Fruit fly (Drosophila melanogaster) whole organism, prepupa: ENCODE data around the gene CG5116.

Experiments used
- Blimp-1 ChIP-seq: fragments of 200-800 bp; sonication (Bioruptor generic); optimal IDR thresholded peaks from 3 replicates; lab custom pipeline; 2017; ENCODE audit warnings: missing biosample characterization, missing genetic modification characterization, mild to moderate bottlenecking, moderate library complexity, missing genetic modification reagents
- CG10631 ChIP-seq: fragments of 200-800 bp; sonication (Bioruptor generic); optimal IDR thresholded peaks from 2 replicates; lab custom pipeline; 2016; ENCODE audit warnings: missing biosample characterization, missing genetic modification characterization
- CG10669 ChIP-seq: fragments of 200-800 bp; sonication (Bioruptor generic); optimal IDR thresholded peaks from 3 replicates; lab custom pipeline; 2018; ENCODE audit warnings: missing biosample characterization, mild to moderate bottlenecking, missing genetic modification characterization, moderate library complexity
- CG11294 ChIP-seq: fragments of 200-800 bp; sonication (Bioruptor generic); IDR thresholded peaks from 2 replicates; pipeline ENCODE4 v1.3.6; 2022; ENCODE audit warnings: missing biosample characterization, missing genetic modification characterization
- CG11762 ChIP-seq: fragments of 200-800 bp; sonication (Bioruptor generic); optimal IDR thresholded peaks from 3 replicates; lab custom pipeline; 2016; ENCODE audit warnings: missing biosample characterization, missing genetic modification characterization; ENCODE audit not compliant: insufficient read depth
- CG11902 ChIP-seq: fragments of 200-800 bp; sonication (Bioruptor generic); optimal IDR thresholded peaks from 3 replicates; lab custom pipeline; 2016; ENCODE audit warnings: missing biosample characterization, missing genetic modification characterization
- CG15336 ChIP-seq: fragments of 200-800 bp; sonication (Bioruptor generic); IDR thresholded peaks from 2 replicates; pipeline ENCODE4 v1.3.6; 2022; ENCODE audit warnings: missing biosample characterization, missing genetic modification characterization
- CG1621 ChIP-seq: fragments of 200-800 bp; sonication (Bioruptor generic); optimal IDR thresholded peaks from 3 replicates; lab custom pipeline; 2018; ENCODE audit warnings: missing biosample characterization, mild to moderate bottlenecking, missing genetic modification characterization
- CG16779 ChIP-seq: fragments of 200-800 bp; sonication (Bioruptor generic); optimal IDR thresholded peaks from 3 replicates; lab custom pipeline; 2017; ENCODE audit warnings: missing biosample characterization, mild to moderate bottlenecking, missing genetic modification characterization
- CG31627 ChIP-seq: fragments of 200-800 bp; sonication (Bioruptor generic); optimal IDR thresholded peaks from 3 replicates; lab custom pipeline; 2016; ENCODE audit warnings: missing biosample characterization, missing genetic modification characterization
- CG32006 ChIP-seq: fragments of 200-800 bp; sonication (Bioruptor generic); optimal IDR thresholded peaks from 3 replicates; lab custom pipeline; 2017; ENCODE audit warnings: missing biosample characterization, mild to moderate bottlenecking, missing genetic modification characterization
- CG34406 ChIP-seq: fragments of 200-800 bp; sonication (Bioruptor generic); optimal IDR thresholded peaks from 3 replicates; lab custom pipeline; 2016; ENCODE audit warnings: missing biosample characterization, missing genetic modification characterization
- CG4318 ChIP-seq: fragments of 200-800 bp; sonication (Bioruptor generic); optimal IDR thresholded peaks from 3 replicates; lab custom pipeline; 2017; ENCODE audit warnings: missing biosample characterization, mild to moderate bottlenecking, missing genetic modification characterization
- CG6163 ChIP-seq: fragments of 200-800 bp; sonication (Bioruptor generic); IDR thresholded peaks from 3 replicates; pipeline ENCODE4 v1.3.6; 2022; ENCODE audit warnings: missing biosample characterization, missing genetic modification characterization
- CG6276 ChIP-seq: fragments of 200-800 bp; sonication (Bioruptor generic); optimal IDR thresholded peaks from 2 replicates; lab custom pipeline; 2017; ENCODE audit warnings: missing biosample characterization, mild to moderate bottlenecking, missing genetic modification characterization
- CG6792 ChIP-seq: fragments of 200-800 bp; sonication (Bioruptor generic); optimal IDR thresholded peaks from 3 replicates; lab custom pipeline; 2016; ENCODE audit warnings: missing biosample characterization, missing genetic modification characterization
- CG6808 ChIP-seq: fragments of 200-800 bp; sonication (Bioruptor generic); optimal IDR thresholded peaks from 3 replicates; lab custom pipeline; 2017; ENCODE audit warnings: missing biosample characterization, missing genetic modification characterization, mild to moderate bottlenecking, moderate library complexity, missing genetic modification reagents
- CG6854 ChIP-seq: fragments of 200-800 bp; sonication (Bioruptor generic); optimal IDR thresholded peaks from 2 replicates; lab custom pipeline; 2017; ENCODE audit warnings: missing biosample characterization, mild to moderate bottlenecking, missing genetic modification characterization
- CG7368 ChIP-seq: fragments of 200-800 bp; sonication (Bioruptor generic); optimal IDR thresholded peaks from 3 replicates; lab custom pipeline; 2016; ENCODE audit warnings: missing biosample characterization, missing genetic modification characterization
- CG8119 ChIP-seq: fragments of 200-800 bp; sonication (Bioruptor generic); IDR thresholded peaks from 3 replicates; pipeline ENCODE4 v1.3.6; 2022; ENCODE audit warnings: missing biosample characterization, missing genetic modification characterization
- CG8319 ChIP-seq: fragments of 200-800 bp; sonication (Bioruptor generic); optimal IDR thresholded peaks from 3 replicates; lab custom pipeline; 2016; ENCODE audit warnings: missing biosample characterization, missing genetic modification characterization
- CG9139 ChIP-seq: fragments of 200-800 bp; sonication (Bioruptor generic); optimal IDR thresholded peaks from 3 replicates; lab custom pipeline; 2017; ENCODE audit warnings: missing biosample characterization, mild to moderate bottlenecking, missing genetic modification characterization
- Eip75B ChIP-seq: fragments of 200-800 bp; sonication (Bioruptor generic); optimal IDR thresholded peaks from 3 replicates; lab custom pipeline; 2016; ENCODE audit warnings: missing biosample characterization, missing genetic modification characterization
- Eip78C ChIP-seq: fragments of 200-800 bp; sonication (Bioruptor generic); peaks from one replicate; lab custom pipeline; 2016; ENCODE audit warnings: missing biosample characterization, missing genetic modification characterization
- Eip93F ChIP-seq: fragments of 200-800 bp; sonication (Bioruptor generic); optimal IDR thresholded peaks from 2 replicates; lab custom pipeline; 2016; ENCODE audit warnings: missing biosample characterization, mild to moderate bottlenecking, missing genetic modification characterization
- Ets21C ChIP-seq: fragments of 200-800 bp; sonication (Bioruptor generic); optimal IDR thresholded peaks from 3 replicates; lab custom pipeline; 2016; ENCODE audit warnings: missing biosample characterization, missing genetic modification characterization
- Ets96B ChIP-seq: fragments of 200-800 bp; optimal IDR thresholded peaks from 2 replicates; lab custom pipeline; 2019; ENCODE audit warnings: missing biosample characterization, mild to moderate bottlenecking, missing genetic modification characterization, moderate library complexity
- Gug ChIP-seq: fragments of 200-800 bp; sonication (Bioruptor generic); IDR thresholded peaks from 2 replicates; pipeline ENCODE4 v1.3.6; 2022; ENCODE audit warnings: missing biosample characterization, missing genetic modification characterization
- Hr38 ChIP-seq: sonication (Bioruptor generic); optimal IDR thresholded peaks from 2 replicates; lab custom pipeline; 2016; ENCODE audit warnings: missing biosample characterization, missing genetic modification characterization
- Hr39 ChIP-seq: fragments of 200-800 bp; sonication (Bioruptor generic); optimal IDR thresholded peaks from 2 replicates; lab custom pipeline; 2016; ENCODE audit warnings: missing biosample characterization, missing genetic modification characterization
- Hr4 ChIP-seq: fragments of 200-800 bp; sonication (Bioruptor generic); optimal IDR thresholded peaks from 3 replicates; lab custom pipeline; 2016; ENCODE audit warnings: missing biosample characterization, missing genetic modification characterization
- Lpt ChIP-seq: fragments of 200-800 bp; sonication (Bioruptor generic); optimal IDR thresholded peaks from 3 replicates; lab custom pipeline; 2016; ENCODE audit warnings: missing biosample characterization, missing genetic modification characterization
- OdsH ChIP-seq: fragments of 200-800 bp; sonication (Bioruptor generic); optimal IDR thresholded peaks from 3 replicates; lab custom pipeline; 2016; ENCODE audit warnings: missing biosample characterization, missing genetic modification characterization
- Sox102F ChIP-seq: fragments of 200-800 bp; sonication (Bioruptor generic); optimal IDR thresholded peaks from 2 replicates; lab custom pipeline; 2016; ENCODE audit warnings: missing biosample characterization, mild to moderate bottlenecking, missing genetic modification characterization
- Sox14 ChIP-seq: fragments of 200-800 bp; sonication (Bioruptor generic); optimal IDR thresholded peaks from 3 replicates; lab custom pipeline; 2016; ENCODE audit warnings: missing biosample characterization, missing genetic modification characterization
- acj6 ChIP-seq: fragments of 200-800 bp; sonication (Bioruptor generic); optimal IDR thresholded peaks from 3 replicates; lab custom pipeline; 2016; ENCODE audit warnings: missing biosample characterization, missing genetic modification characterization
- dac ChIP-seq: fragments of 200-800 bp; sonication (Bioruptor generic); optimal IDR thresholded peaks from 2 replicates; lab custom pipeline; 2017; ENCODE audit warnings: missing biosample characterization, mild to moderate bottlenecking, missing genetic modification characterization
- dsx ChIP-seq: fragments of 200-800 bp; optimal IDR thresholded peaks from 3 replicates; lab custom pipeline; 2019; ENCODE audit warnings: missing biosample characterization, mild to moderate bottlenecking, missing genetic modification characterization, moderate library complexity; ENCODE audit not compliant: poor library complexity, severe bottlenecking
- eg ChIP-seq: fragments of 200-800 bp; sonication (Bioruptor generic); IDR thresholded peaks from 3 replicates; pipeline ENCODE4 v1.3.6; 2022; ENCODE audit warnings: missing biosample characterization, missing genetic modification characterization
- lz ChIP-seq: fragments of 200-800 bp; sonication (Bioruptor generic); optimal IDR thresholded peaks from 3 replicates; lab custom pipeline; 2016; ENCODE audit warnings: missing biosample characterization, missing genetic modification characterization
- net ChIP-seq: fragments of 200-800 bp; sonication (Bioruptor generic); optimal IDR thresholded peaks from 3 replicates; lab custom pipeline; 2016; ENCODE audit warnings: missing biosample characterization, missing genetic modification characterization
- spab ChIP-seq: fragments of 200-800 bp; sonication (Bioruptor generic); optimal IDR thresholded peaks from 2 replicates; lab custom pipeline; 2017; ENCODE audit warnings: missing biosample characterization, mild to moderate bottlenecking, missing genetic modification characterization, missing genetic modification reagents
- svp ChIP-seq: fragments of 200-800 bp; sonication (Bioruptor generic); peaks from one replicate; lab custom pipeline; 2016; ENCODE audit warnings: missing biosample characterization, missing genetic modification characterization
- topi ChIP-seq: fragments of 200-800 bp; sonication (Bioruptor generic); optimal IDR thresholded peaks from 3 replicates; lab custom pipeline; 2016; ENCODE audit warnings: missing biosample characterization, missing genetic modification characterization
- vri ChIP-seq: fragments of 200-800 bp; sonication (Bioruptor generic); optimal IDR thresholded peaks from 3 replicates; lab custom pipeline; 2016; ENCODE audit warnings: missing biosample characterization, mild to moderate bottlenecking, missing genetic modification characterization

The CG5116 gene

dm6 chr3R:25531905-25532387 is 49.0 kb downstream of the CG5116 start (continued):
- peak; percentile 82 for TF ChIP-seq OdsH (GFP tag; lab: Kevin White, UChicago)
- peak; percentile 72 for TF ChIP-seq CG4318 (GFP tag; lab: Kevin White, UChicago)
- peak; percentile 75 for TF ChIP-seq Gug (GFP tag; lab: Robert Waterston, UW)
- TF ChIP-seq Hr4 (GFP tag; lab: Kevin White, UChicago): peak; percentile 84
- TF ChIP-seq spab (GFP tag; lab: Kevin White, UChicago): peak; percentile 83
- TF ChIP-seq CG32006 (GFP tag; lab: Kevin White, UChicago): peak; percentile 86
- peak; percentile 82 for TF ChIP-seq dac (GFP tag; lab: Kevin White, UChicago)
- TF ChIP-seq CG11294 (GFP tag; lab: Robert Waterston, UW): peak; percentile 81
- peak; percentile 74 for TF ChIP-seq acj6
- TF ChIP-seq CG6792: peak; percentile 80
- TF ChIP-seq CG10631 (GFP tag; lab: Kevin White, UChicago): peak; percentile 82
- peak; percentile 96 for TF ChIP-seq CG9139 (GFP tag; lab: Kevin White, UChicago)
- TF ChIP-seq CG31627 (GFP tag; lab: Kevin White, UChicago): peak; percentile 47
- peak; percentile 51 for TF ChIP-seq Hr39 (GFP tag; lab: Kevin White, UChicago)
- TF ChIP-seq CG7368 (GFP tag; lab: Kevin White, UChicago): peak; percentile 78
- no peak for TF ChIP-seq Hr38 (GFP tag; lab: Kevin White, UChicago)
- TF ChIP-seq Blimp-1 (GFP tag; lab: Kevin White, UChicago): no peak
- peak; percentile 72 for TF ChIP-seq Sox14 (GFP tag; lab: Kevin White, UChicago)
- TF ChIP-seq Lpt (GFP tag; lab: Kevin White, UChicago): peak; percentile 92
- TF ChIP-seq eg: peak; percentile 92
- peak; percentile 55 for TF ChIP-seq topi
- TF ChIP-seq CG6808 (GFP tag; lab: Kevin White, UChicago): peak; percentile 90
- peak; percentile 94 for TF ChIP-seq CG6163 (GFP tag; lab: Robert Waterston, UW)
- peak; percentile 94 for TF ChIP-seq Eip78C (GFP tag; lab: Kevin White, UChicago)
- TF ChIP-seq Ets96B (tag; lab: Kevin White, UChicago): peak; percentile 49
- TF ChIP-seq net (GFP tag; lab: Kevin White, UChicago): peak; percentile 87
- TF ChIP-seq CG6854: no peak
- TF ChIP-seq Eip93F (GFP tag; lab: Kevin White, UChicago): no peak
- TF ChIP-seq CG16779 (tag; lab: Kevin White, UChicago): peak; percentile 86

DNA sequence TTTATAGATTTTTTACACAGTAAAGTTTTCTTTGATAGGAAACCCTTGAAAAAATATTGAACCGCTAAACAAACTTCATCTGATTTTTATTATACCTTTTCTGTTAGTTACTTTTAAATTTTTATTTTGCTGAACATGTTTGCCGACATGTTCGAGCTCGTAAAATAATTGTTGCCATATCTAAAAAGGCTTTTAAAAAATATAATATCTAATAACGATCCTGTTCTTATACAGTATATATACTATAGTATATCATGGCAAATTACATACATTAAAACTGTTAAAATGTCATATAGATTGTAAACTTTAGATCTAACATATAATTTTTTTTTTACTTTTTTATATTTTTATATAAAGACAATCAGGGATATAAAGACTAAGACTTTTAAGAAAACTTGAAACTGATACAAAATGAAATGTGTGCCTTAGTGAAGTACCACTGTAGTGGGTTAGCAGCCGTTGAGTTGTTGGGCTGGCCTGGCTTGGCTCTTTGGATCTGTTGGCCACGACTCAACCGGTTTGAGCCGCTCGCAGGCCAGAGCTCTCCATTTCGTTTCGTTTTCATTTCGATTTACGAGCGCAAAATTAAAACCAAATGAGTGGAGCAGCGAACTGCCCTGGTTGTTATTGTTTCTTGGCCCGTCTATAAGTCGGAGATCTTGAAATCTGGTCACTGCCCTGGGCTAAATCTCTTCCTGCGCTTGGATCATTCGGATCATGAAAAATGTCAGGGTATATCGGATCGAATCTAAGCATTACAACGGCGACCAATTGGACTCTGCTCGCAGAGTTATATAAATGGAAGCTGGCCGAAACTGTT is 49.7 kb downstream of the CG5116 start:
- no peak for TF ChIP-seq spab (GFP tag; lab: Kevin White, UChicago)
- TF ChIP-seq CG10631 (GFP tag; lab: Kevin White, UChicago): peak; percentile 48
- TF ChIP-seq svp: peak; percentile 80
- TF ChIP-seq lz (GFP tag; lab: Kevin White, UChicago): no peak
- TF ChIP-seq Eip75B: no peak
- peak; percentile 32; the same call in 1 of the 2 replicates for TF ChIP-seq CG15336 (GFP tag; lab: Robert Waterston, UW)
- no peak for TF ChIP-seq Gug (GFP tag; lab: Robert Waterston, UW)
- TF ChIP-seq CG32006 (GFP tag; lab: Kevin White, UChicago): peak; percentile 69
- peak; percentile 62 for TF ChIP-seq CG4318 (GFP tag; lab: Kevin White, UChicago)
- no peak for TF ChIP-seq Lpt (GFP tag; lab: Kevin White, UChicago)
- peak; percentile 41 for TF ChIP-seq OdsH (GFP tag; lab: Kevin White, UChicago)
- TF ChIP-seq CG8319 (GFP tag; lab: Kevin White, UChicago): no peak
- no peak for TF ChIP-seq Sox102F
- TF ChIP-seq CG1621 (tag; lab: Kevin White, UChicago): no peak
- TF ChIP-seq Ets21C (GFP tag; lab: Kevin White, UChicago): no peak
- no peak for TF ChIP-seq Hr39 (GFP tag; lab: Kevin White, UChicago)
- no peak; the same call in 2 of the 3 replicates for TF ChIP-seq CG8119 (GFP tag; lab: Robert Waterston, UW)
- TF ChIP-seq vri (GFP tag; lab: Kevin White, UChicago): no peak
- no peak for TF ChIP-seq CG9139 (GFP tag; lab: Kevin White, UChicago)
- no peak for TF ChIP-seq CG11762 (GFP tag; lab: Kevin White, UChicago)
- TF ChIP-seq Eip78C (GFP tag; lab: Kevin White, UChicago): peak; percentile 83
- no peak for TF ChIP-seq CG31627 (GFP tag; lab: Kevin White, UChicago)
- TF ChIP-seq Sox14 (GFP tag; lab: Kevin White, UChicago): no peak
- no peak for TF ChIP-seq CG11294 (GFP tag; lab: Robert Waterston, UW)
- no peak for TF ChIP-seq CG6808 (GFP tag; lab: Kevin White, UChicago)
- TF ChIP-seq Ets96B (tag; lab: Kevin White, UChicago): peak; percentile 29
- no peak for TF ChIP-seq CG10669 (GFP tag; lab: Kevin White, UChicago)
- no peak for TF ChIP-seq dsx (GFP tag; lab: Kevin White, UChicago)
- TF ChIP-seq CG11902: no peak
- TF ChIP-seq CG6276: peak; percentile 4
- TF ChIP-seq CG34406 (GFP tag; lab: Kevin White, UChicago): peak; percentile 34
- no peak for TF ChIP-seq topi
- TF ChIP-seq Hr4 (GFP tag; lab: Kevin White, UChicago): peak; percentile 30
